Worm (Caenorhabditis elegans): ENCODE measurements around the gene srd-23.
"Not testable (repeated sequence)": the region's sequence is repeated elsewhere in the genome, so short reads cannot be mapped to it uniquely, and the experiment has no call there.

srd-23 gene

DNA sequence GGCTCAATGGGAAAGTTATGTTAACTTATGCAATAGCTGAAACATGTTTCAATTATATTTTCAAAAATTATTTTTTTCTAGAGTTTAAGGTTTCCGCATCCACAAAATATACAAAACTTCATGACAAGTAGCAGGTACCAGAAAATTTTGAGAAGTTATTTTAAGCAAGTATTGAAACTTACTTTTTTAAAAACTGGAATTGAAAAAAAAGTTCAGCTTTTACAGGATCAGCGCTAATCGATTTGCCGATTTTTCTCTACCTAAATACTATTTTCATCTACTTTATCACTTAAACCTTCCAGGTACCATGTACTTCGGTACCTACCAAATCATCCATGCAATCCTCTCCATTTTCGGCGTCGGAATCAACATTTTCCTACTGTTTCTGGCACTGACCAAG, at the start of gene srd-23:
srd-23 (plus strand) TSS at position 301 of the 400 bp plus-strand sequence.
- TF ChIP-seq ceh-27 (GFP tag; optimal IDR thresholded peaks at IDR 0.05) (no peak), madf-8 (GFP tag; conservative IDR thresholded peaks at IDR 0.05) (no peak), xnd-1 (tag; optimal IDR thresholded peaks at IDR 0.05) (no peak), nhr-120 (GFP tag; IDR thresholded peaks at IDR 0.05) (no peak), zim-3 (tag; optimal IDR thresholded peaks at IDR 0.05) (no peak), nfya-2 (GFP tag; IDR thresholded peaks at IDR 0.05) (no peak), chd-7 (tag; optimal IDR thresholded peaks at IDR 0.05) (no peak), let-526 (GFP tag; IDR thresholded peaks at IDR 0.05) (no peak), lsl-1 (GFP tag; optimal IDR thresholded peaks at IDR 0.05) (no peak), B0035.1 (tag; optimal IDR thresholded peaks at IDR 0.05) (no peak), hmg-20 (GFP tag; IDR thresholded peaks at IDR 0.05) (no peak), ceh-100 (GFP tag; IDR thresholded peaks at IDR 0.05) (no peak), Y53F4B.3 (GFP tag; IDR thresholded peaks at IDR 0.05) (no peak)

DNA sequence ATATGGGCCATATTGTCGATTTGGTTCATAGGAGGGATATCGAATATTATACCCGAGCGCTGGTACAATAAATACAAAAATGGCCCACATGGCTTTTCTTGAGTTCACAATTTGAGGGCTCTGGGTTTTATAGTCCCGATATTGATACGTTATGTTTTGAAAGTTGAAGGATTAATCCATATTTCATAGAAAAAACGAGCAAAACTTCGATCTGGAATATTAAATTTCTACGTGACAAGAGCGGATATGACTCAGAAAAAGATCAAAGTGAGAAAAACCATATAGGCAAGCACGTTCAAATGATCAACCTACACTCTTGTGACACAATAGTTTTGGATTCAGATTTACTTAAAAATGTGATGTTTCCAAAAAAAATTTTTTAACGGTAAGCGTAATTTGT, 48.0 kb upstream of the srd-23 start, which contains the start of gene col-135:
col-135 (minus strand) TSS at position 101 of the 400 bp plus-strand sequence.
- TF ChIP-seq lin-26 (GFP tag; IDR thresholded peaks at IDR 0.05): no peak
- TF ChIP-seq B0336.3 (GFP tag; IDR thresholded peaks at IDR 0.05): no peak
- TF ChIP-seq snpc-4 (GFP tag; optimal IDR thresholded peaks at IDR 0.05): no peak
- no peak for TF ChIP-seq snpc-4 (tag; optimal IDR thresholded peaks at IDR 0.05)
- TF ChIP-seq pbrm-1 (GFP tag; IDR thresholded peaks at IDR 0.05): no peak
- TF ChIP-seq cebp-1 (GFP tag; IDR thresholded peaks at IDR 0.05): no peak
- TF ChIP-seq cebp-1 (tag; optimal IDR thresholded peaks at IDR 0.05): no peak
- TF ChIP-seq hmg-20 (GFP tag; IDR thresholded peaks at IDR 0.05): no peak
- TF ChIP-seq unc-130 (GFP tag; optimal IDR thresholded peaks at IDR 0.05): no peak
- no peak for TF ChIP-seq F49E8.2 (tag; optimal IDR thresholded peaks at IDR 0.05; ENCODE audit: insufficient read depth)
- no peak for TF ChIP-seq unc-62 (GFP tag; optimal IDR thresholded peaks at IDR 0.05)
- no peak for TF ChIP-seq ztf-6 (GFP tag; IDR thresholded peaks at IDR 0.05)
- TF ChIP-seq nhr-90 (tag; optimal IDR thresholded peaks at IDR 0.05): no peak
- TF ChIP-seq zim-3 (tag; optimal IDR thresholded peaks at IDR 0.05): no peak
- no peak for TF ChIP-seq nfya-2 (GFP tag; IDR thresholded peaks at IDR 0.05)
- no peak for TF ChIP-seq C06A6.2 (GFP tag; conservative IDR thresholded peaks at IDR 0.05)
- TF ChIP-seq Y53F4B.3 (GFP tag; IDR thresholded peaks at IDR 0.05): no peak

DNA sequence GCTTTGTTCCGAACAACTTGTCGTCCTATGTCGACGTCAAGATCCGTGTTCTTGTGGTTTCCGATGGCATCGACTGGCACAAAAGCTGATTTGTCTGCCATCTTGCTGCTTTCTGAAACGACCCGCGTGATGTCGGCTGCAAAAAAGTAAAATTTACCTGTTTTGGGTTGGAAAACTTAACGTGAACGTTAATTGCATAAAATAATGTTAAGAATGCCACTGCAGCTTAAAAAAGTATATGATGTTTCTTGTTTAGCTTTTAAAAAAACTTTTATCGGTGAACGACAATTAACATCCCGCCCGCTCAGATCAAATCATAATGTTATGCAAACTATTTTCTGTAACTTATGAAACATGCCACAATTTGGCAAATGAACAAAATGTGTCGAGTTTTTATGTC, 45.8 kb upstream of the srd-23 start, which contains the start of gene M199.8:
M199.8 (minus strand) TSS at position 101 of the 400 bp plus-strand sequence.
- TF ChIP-seq dox-1 (GFP tag; IDR thresholded peaks at IDR 0.05); dpl-1 (GFP tag; optimal IDR thresholded peaks at IDR 0.05); ceh-100 (GFP tag; IDR thresholded peaks at IDR 0.05): not testable (repeated sequence)

DNA sequence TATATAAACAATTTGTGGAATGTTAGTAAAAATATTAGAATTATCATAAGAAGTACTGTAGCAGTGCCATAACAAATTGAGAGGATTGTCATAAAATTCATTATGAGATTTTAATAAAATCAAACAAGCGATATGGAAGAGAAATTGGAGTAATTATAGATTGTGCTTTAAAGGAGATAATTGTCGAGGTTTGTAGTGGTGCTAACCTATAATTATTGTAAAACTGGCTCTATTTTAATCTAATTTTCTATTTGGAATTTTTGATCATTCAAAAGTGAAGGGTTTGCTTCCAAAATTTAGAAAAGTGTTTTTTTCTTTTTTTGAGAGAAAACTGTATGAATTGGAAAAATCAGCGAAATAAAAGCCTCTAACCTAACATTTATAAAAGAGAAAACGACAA, 38.9 kb upstream of the srd-23 start, which contains the start of gene srg-51:
srg-51 (minus strand) TSS at position 101 of the 400 bp plus-strand sequence.
- TF ChIP-seq tlf-1 (GFP tag; optimal IDR thresholded peaks at IDR 0.05): no peak
- no peak for TF ChIP-seq madf-8 (GFP tag; conservative IDR thresholded peaks at IDR 0.05)
- TF ChIP-seq Y67H2A.10 (GFP tag; conservative IDR thresholded peaks at IDR 0.05): no peak
- no peak for TF ChIP-seq madf-10 (tag; optimal IDR thresholded peaks at IDR 0.05)
- TF ChIP-seq attf-6 (GFP tag; IDR thresholded peaks at IDR 0.05): no peak
- TF ChIP-seq nhr-80 (tag; optimal IDR thresholded peaks at IDR 0.05): no peak
- no peak for TF ChIP-seq Y53G8AR.9 (GFP tag; conservative IDR thresholded peaks at IDR 0.05)
- no peak for TF ChIP-seq ztf-26 (tag; optimal IDR thresholded peaks at IDR 0.05)
- no peak for TF ChIP-seq lin-54 (GFP tag; optimal IDR thresholded peaks at IDR 0.05)
- TF ChIP-seq B0336.3 (GFP tag; IDR thresholded peaks at IDR 0.05): no peak
- TF ChIP-seq akir-1 (GFP tag; optimal IDR thresholded peaks at IDR 0.05): no peak
- TF ChIP-seq Y53F4B.3 (GFP tag; IDR thresholded peaks at IDR 0.05): no peak
- TF ChIP-seq athp-1 (tag; optimal IDR thresholded peaks at IDR 0.05): no peak
- TF ChIP-seq lin-35 (GFP tag; optimal IDR thresholded peaks at IDR 0.05): no peak
- TF ChIP-seq dpff-1 (tag; optimal IDR thresholded peaks at IDR 0.05): no peak
- no peak for TF ChIP-seq snpc-3.4 (tag; optimal IDR thresholded peaks at IDR 0.05)
- TF ChIP-seq B0019.2 (GFP tag; conservative IDR thresholded peaks at IDR 0.05): no peak

Measured in whole organism, young adult.